Worm (Caenorhabditis elegans): ENCODE measurements around the gene C52B11.5.

The C52B11.5 gene

DNA sequence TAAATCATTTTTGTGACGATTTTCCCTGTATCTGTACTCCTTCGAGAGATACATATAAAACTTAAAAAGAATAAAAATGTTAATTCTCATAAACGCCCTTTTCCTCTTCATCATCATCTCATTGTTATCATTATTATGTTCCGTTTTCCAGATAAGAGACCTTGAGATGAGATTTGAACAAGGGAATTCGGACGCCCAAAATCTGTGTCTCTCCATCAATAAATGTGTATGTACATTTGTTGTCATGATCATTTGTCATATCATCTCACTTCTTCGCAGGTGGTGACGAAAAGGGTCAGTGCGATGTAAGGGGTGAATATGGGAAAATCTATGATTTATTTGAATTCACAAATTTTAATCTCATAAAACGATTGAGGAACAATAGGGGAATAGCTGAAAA is 40.5 kb upstream of the C52B11.5 start:
- TF ChIP-seq ama-1 (optimal IDR thresholded peaks at IDR 0.05) (no peak), fos-1 (tag; optimal IDR thresholded peaks at IDR 0.05) (no peak), lsy-2 (tag; optimal IDR thresholded peaks at IDR 0.05) (no peak), egl-27 (tag; optimal IDR thresholded peaks at IDR 0.05) (no peak), crh-2 (tag; optimal IDR thresholded peaks at IDR 0.05) (no peak), nhr-23 (tag; optimal IDR thresholded peaks at IDR 0.05) (no peak), zag-1 (tag; optimal IDR thresholded peaks at IDR 0.05) (no peak), lin-11 (tag; optimal IDR thresholded peaks at IDR 0.05) (no peak), Y55F3AM.14 (GFP tag; optimal IDR thresholded peaks at IDR 0.05) (no peak), peb-1 (tag; optimal IDR thresholded peaks at IDR 0.05) (no peak), ztf-11 (tag; optimal IDR thresholded peaks at IDR 0.05) (no peak), sem-4 (tag; optimal IDR thresholded peaks at IDR 0.05) (no peak), nhr-25 (tag; optimal IDR thresholded peaks at IDR 0.05) (no peak), nhr-11 (tag; optimal IDR thresholded peaks at IDR 0.05) (no peak)

ce11 chrX:1238803-1239202 is 33.8 kb upstream of the C52B11.5 start, which contains the start of gene C25G6.3:
Gene C25G6.3, minus strand, starts transcription at chrX:1238903.
- TF ChIP-seq ama-1 (optimal IDR thresholded peaks at IDR 0.05) (no peak), gmeb-1 (tag; optimal IDR thresholded peaks at IDR 0.05) (no peak), nhr-21 (tag; optimal IDR thresholded peaks at IDR 0.05) (no peak), R02D3.7 (tag; optimal IDR thresholded peaks at IDR 0.05) (no peak), Y55F3AM.14 (GFP tag; optimal IDR thresholded peaks at IDR 0.05) (no peak), sem-4 (tag; optimal IDR thresholded peaks at IDR 0.05) (no peak), ZK546.5 (tag; optimal IDR thresholded peaks at IDR 0.05) (no peak), unc-39 (tag; optimal IDR thresholded peaks at IDR 0.05) (no peak), aly-2 (tag; optimal IDR thresholded peaks at IDR 0.05) (no peak), nhr-25 (tag; optimal IDR thresholded peaks at IDR 0.05) (no peak), nhr-12 (tag; optimal IDR thresholded peaks at IDR 0.05) (no peak), nhr-10 (tag; optimal IDR thresholded peaks at IDR 0.05) (no peak), sma-3 (GFP tag; optimal IDR thresholded peaks at IDR 0.05) (no peak), ztf-11 (tag; optimal IDR thresholded peaks at IDR 0.05) (no peak), lin-13 (GFP tag; optimal IDR thresholded peaks at IDR 0.05) (no peak), ceh-16 (tag; optimal IDR thresholded peaks at IDR 0.05) (no peak), ztf-1 (GFP tag; conservative IDR thresholded peaks at IDR 0.05) (no peak), nhr-77 (tag; optimal IDR thresholded peaks at IDR 0.05) (no peak), nhr-6 (tag; optimal IDR thresholded peaks at IDR 0.05) (no peak)

- no peak for TF ChIP-seq egl-27 (tag; optimal IDR thresholded peaks at IDR 0.05)
- no peak for TF ChIP-seq unc-55 (GFP tag; optimal IDR thresholded peaks at IDR 0.05)
- no peak for TF ChIP-seq crh-2 (tag; optimal IDR thresholded peaks at IDR 0.05)
Measured at ce11 chrX:1242763-1243162, 29.8 kb upstream of the C52B11.5 start.

DNA sequence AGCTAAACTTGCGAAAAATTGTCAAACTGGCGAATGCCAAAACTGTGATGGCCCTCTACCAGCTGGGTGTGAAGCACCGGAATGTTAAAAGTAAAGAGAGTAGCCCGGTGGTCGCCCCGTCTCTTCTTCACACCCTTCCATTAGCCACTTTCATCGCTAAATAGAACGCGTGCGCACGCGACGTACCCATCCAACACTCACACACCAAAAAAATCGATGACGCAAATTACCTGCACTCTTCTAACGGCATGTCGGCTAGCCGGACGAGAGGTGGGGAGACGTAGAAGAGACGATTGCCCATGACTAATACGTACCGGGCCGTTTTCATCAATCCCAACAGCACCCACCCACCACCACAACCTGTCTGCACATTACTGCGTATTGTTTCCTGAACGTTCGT is 28.4 kb upstream of the C52B11.5 start:
- TF ChIP-seq nhr-21 (tag; optimal IDR thresholded peaks at IDR 0.05) (no peak), lin-11 (tag; optimal IDR thresholded peaks at IDR 0.05) (no peak), C34F6.9 (tag; optimal IDR thresholded peaks at IDR 0.05) (no peak), ceh-16 (tag; optimal IDR thresholded peaks at IDR 0.05) (no peak), fos-1 (tag; optimal IDR thresholded peaks at IDR 0.05) (peak; percentile 15), nhr-23 (tag; optimal IDR thresholded peaks at IDR 0.05) (no peak)

DNA sequence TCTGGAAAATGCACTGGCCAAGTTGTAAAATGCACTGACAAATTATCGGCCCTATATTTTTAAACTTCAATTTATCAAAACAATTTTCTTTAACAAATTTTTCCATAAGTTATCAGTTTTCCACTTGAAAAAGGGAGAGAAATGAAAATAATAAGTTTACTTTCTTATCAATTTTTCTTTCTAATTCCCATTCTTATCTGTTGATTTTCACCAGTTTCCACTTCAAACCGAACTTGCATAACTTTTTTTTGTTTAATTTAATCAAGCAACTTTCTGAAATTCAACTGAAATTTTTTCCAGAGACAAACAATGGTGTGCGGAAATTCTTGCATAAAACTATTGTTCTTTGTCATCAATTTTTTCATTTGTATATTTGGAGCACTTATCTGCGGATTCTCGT is 26.9 kb upstream of the C52B11.5 start, which contains the start of gene tsp-9:
Gene tsp-9, plus strand, starts transcription at position 301 of the 400 bp plus-strand sequence.
- TF ChIP-seq ztf-4 (tag; optimal IDR thresholded peaks at IDR 0.05): no peak
- no peak for TF ChIP-seq lin-13 (GFP tag; optimal IDR thresholded peaks at IDR 0.05)
- TF ChIP-seq fos-1 (tag; optimal IDR thresholded peaks at IDR 0.05): peak; percentile 11
- TF ChIP-seq sem-4 (tag; optimal IDR thresholded peaks at IDR 0.05): no peak

DNA sequence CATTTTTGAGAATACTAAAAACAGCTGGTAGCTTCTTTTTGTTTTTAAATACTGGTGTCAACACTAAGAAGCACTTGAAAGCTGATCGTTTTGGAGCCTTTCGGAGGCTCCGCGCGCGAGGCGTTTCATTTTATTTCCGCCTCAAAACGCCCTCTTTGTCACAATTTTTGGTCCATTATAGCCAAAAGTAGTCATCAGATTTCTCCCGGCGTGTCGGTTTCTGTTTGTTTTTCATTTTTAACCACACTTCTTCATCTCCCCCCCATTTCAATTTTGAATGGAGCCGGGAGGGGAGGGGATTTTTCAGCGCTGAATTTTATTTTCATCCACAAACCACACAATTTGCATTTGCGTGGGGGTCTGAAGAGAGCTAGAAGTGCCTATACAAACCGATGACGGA is 22.9 kb upstream of the C52B11.5 start, which contains the start of gene C25G6.4:
Gene C25G6.4, minus strand, starts transcription at position 101 of the 400 bp plus-strand sequence.
- TF ChIP-seq nhr-6 (tag; optimal IDR thresholded peaks at IDR 0.05) (no peak), snpc-4 (tag; optimal IDR thresholded peaks at IDR 0.05) (no peak), unc-55 (GFP tag; optimal IDR thresholded peaks at IDR 0.05) (no peak), lin-11 (tag; optimal IDR thresholded peaks at IDR 0.05) (no peak), sem-4 (tag; optimal IDR thresholded peaks at IDR 0.05) (no peak), elt-3 (tag; optimal IDR thresholded peaks at IDR 0.05) (no peak), lin-39 (tag; optimal IDR thresholded peaks at IDR 0.05) (no peak), lsy-2 (tag; optimal IDR thresholded peaks at IDR 0.05) (no peak), crh-2 (tag; optimal IDR thresholded peaks at IDR 0.05) (no peak), nhr-12 (tag; optimal IDR thresholded peaks at IDR 0.05) (no peak), elt-1 (tag; optimal IDR thresholded peaks at IDR 0.05) (no peak), peb-1 (tag; optimal IDR thresholded peaks at IDR 0.05) (no peak), nhr-77 (tag; optimal IDR thresholded peaks at IDR 0.05) (no peak), mdl-1 (tag; optimal IDR thresholded peaks at IDR 0.05) (no peak), fos-1 (tag; optimal IDR thresholded peaks at IDR 0.05) (no peak), sma-9 (GFP tag; optimal IDR thresholded peaks at IDR 0.05) (no peak), sma-9 (tag; optimal IDR thresholded peaks at IDR 0.05) (no peak), F13H6.1 (tag; optimal IDR thresholded peaks at IDR 0.05) (no peak)

Data from whole organism, L2 larva.